Fruit fly (Drosophila melanogaster) whole organism, prepupa: ENCODE results near the gene CG6847.

Experiments
- CG10631 ChIP-seq: fragments of 200-800 bp; sonication (Bioruptor generic); optimal IDR thresholded peaks from 2 replicates; lab custom pipeline; 2016; ENCODE audit warnings: missing biosample characterization, missing genetic modification characterization
- CG16779 ChIP-seq: fragments of 200-800 bp; sonication (Bioruptor generic); optimal IDR thresholded peaks from 3 replicates; lab custom pipeline; 2017; ENCODE audit warnings: missing biosample characterization, mild to moderate bottlenecking, missing genetic modification characterization
- CG31627 ChIP-seq: fragments of 200-800 bp; sonication (Bioruptor generic); optimal IDR thresholded peaks from 3 replicates; lab custom pipeline; 2016; ENCODE audit warnings: missing biosample characterization, missing genetic modification characterization
- CG6276 ChIP-seq: fragments of 200-800 bp; sonication (Bioruptor generic); optimal IDR thresholded peaks from 2 replicates; lab custom pipeline; 2017; ENCODE audit warnings: missing biosample characterization, mild to moderate bottlenecking, missing genetic modification characterization
- CG8319 ChIP-seq: fragments of 200-800 bp; sonication (Bioruptor generic); optimal IDR thresholded peaks from 3 replicates; lab custom pipeline; 2016; ENCODE audit warnings: missing biosample characterization, missing genetic modification characterization
- Eip93F ChIP-seq: fragments of 200-800 bp; sonication (Bioruptor generic); optimal IDR thresholded peaks from 2 replicates; lab custom pipeline; 2016; ENCODE audit warnings: missing biosample characterization, mild to moderate bottlenecking, missing genetic modification characterization
- Hr38 ChIP-seq: sonication (Bioruptor generic); optimal IDR thresholded peaks from 2 replicates; lab custom pipeline; 2016; ENCODE audit warnings: missing biosample characterization, missing genetic modification characterization
- acj6 ChIP-seq: fragments of 200-800 bp; sonication (Bioruptor generic); optimal IDR thresholded peaks from 3 replicates; lab custom pipeline; 2016; ENCODE audit warnings: missing biosample characterization, missing genetic modification characterization
- svp ChIP-seq: fragments of 200-800 bp; sonication (Bioruptor generic); peaks from one replicate; lab custom pipeline; 2016; ENCODE audit warnings: missing biosample characterization, missing genetic modification characterization
- topi ChIP-seq: fragments of 200-800 bp; sonication (Bioruptor generic); optimal IDR thresholded peaks from 3 replicates; lab custom pipeline; 2016; ENCODE audit warnings: missing biosample characterization, missing genetic modification characterization

dm6 chrX:17910606-17910940, 689 bp upstream of the CG6847 start:
- TF ChIP-seq CG31627 (no peak), CG8319 (GFP tag; lab: Kevin White, UChicago) (no peak), CG6276 (GFP tag; lab: Kevin White, UChicago) (no peak), svp (GFP tag; lab: Kevin White, UChicago) (no peak), topi (GFP tag; lab: Kevin White, UChicago) (no peak), CG16779 (tag; lab: Kevin White, UChicago) (no peak), CG10631 (no peak), Hr38 (GFP tag; lab: Kevin White, UChicago) (no peak), Eip93F (GFP tag; lab: Kevin White, UChicago) (no peak), acj6 (GFP tag; lab: Kevin White, UChicago) (no peak)
